Worm (Caenorhabditis elegans): ENCODE results near the gene nspc-1.

nspc-1 gene

DNA sequence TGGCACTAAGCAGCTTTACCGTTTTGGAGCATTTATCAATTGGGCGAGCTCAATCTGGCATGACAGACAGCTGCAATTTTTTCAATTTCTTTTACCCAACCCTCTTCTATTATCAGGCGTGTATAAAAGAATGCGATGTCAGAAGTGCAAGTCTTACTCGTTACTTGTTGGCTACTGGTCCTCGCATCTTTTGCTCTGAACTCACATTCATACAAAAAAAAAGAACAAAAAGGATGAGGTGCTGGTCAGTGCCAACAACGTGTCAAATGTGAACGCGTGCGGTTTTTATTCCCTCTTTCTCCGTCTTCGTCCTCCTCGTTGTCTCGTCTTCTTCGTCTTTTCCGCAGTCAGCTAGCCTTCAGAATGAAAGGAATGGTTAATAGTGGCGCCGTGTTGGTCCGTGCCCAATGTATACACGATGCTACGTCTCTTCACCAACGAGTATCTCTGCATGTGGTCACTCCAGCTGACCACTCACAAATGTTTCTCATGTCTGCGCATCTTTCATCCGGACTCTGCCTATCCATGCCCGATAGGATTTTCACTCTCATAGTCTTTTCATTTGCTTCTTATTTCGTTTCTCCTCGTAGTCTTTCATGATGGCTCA, 31.0 kb upstream of the nspc-1 start:
- TF ChIP-seq ceh-18 (tag; optimal IDR thresholded peaks at IDR 0.05): peak; percentile 2
- TF ChIP-seq ceh-19 (GFP tag; optimal IDR thresholded peaks at IDR 0.05): peak; percentile 39
- peak; percentile 86 for TF ChIP-seq F13H6.1 (tag; optimal IDR thresholded peaks at IDR 0.05)
- TF ChIP-seq nfya-1 (tag; optimal IDR thresholded peaks at IDR 0.05): peak; percentile 86
- peak; percentile 32 for TF ChIP-seq tbx-2 (tag; optimal IDR thresholded peaks at IDR 0.05)
- no peak for TF ChIP-seq sox-2 (GFP tag; IDR thresholded peaks at IDR 0.05)
- no peak for TF ChIP-seq elt-2 (tag; optimal IDR thresholded peaks at IDR 0.05)
- no peak for TF ChIP-seq npax-4 (tag; optimal IDR thresholded peaks at IDR 0.05)
- peak; percentile 71 for TF ChIP-seq ceh-31 (tag; optimal IDR thresholded peaks at IDR 0.05)
- peak; percentile 47 for TF ChIP-seq hlh-6 (tag; optimal IDR thresholded peaks at IDR 0.05)
- TF ChIP-seq pha-2 (tag; optimal IDR thresholded peaks at IDR 0.05): no peak
- no peak for TF ChIP-seq hlh-8 (tag; optimal IDR thresholded peaks at IDR 0.05)
- no peak for TF ChIP-seq pag-3 (tag; optimal IDR thresholded peaks at IDR 0.05; ENCODE audit: borderline replicate concordance)
- peak; percentile 32 for TF ChIP-seq rnt-1 (tag; optimal IDR thresholded peaks at IDR 0.05)
- no peak for TF ChIP-seq ceh-2 (tag; optimal IDR thresholded peaks at IDR 0.05)
- TF ChIP-seq hlh-30 (tag; optimal IDR thresholded peaks at IDR 0.05; ENCODE audit: insufficient read depth): peak; percentile 12
- peak; percentile 45 for TF ChIP-seq ceh-34 (tag; optimal IDR thresholded peaks at IDR 0.05)
- TF ChIP-seq ceh-14 (tag; optimal IDR thresholded peaks at IDR 0.05): no peak
- no peak for TF ChIP-seq nhr-232 (tag; optimal IDR thresholded peaks at IDR 0.05)
- no peak for TF ChIP-seq C38D4.7 (GFP tag; optimal IDR thresholded peaks at IDR 0.05)

DNA sequence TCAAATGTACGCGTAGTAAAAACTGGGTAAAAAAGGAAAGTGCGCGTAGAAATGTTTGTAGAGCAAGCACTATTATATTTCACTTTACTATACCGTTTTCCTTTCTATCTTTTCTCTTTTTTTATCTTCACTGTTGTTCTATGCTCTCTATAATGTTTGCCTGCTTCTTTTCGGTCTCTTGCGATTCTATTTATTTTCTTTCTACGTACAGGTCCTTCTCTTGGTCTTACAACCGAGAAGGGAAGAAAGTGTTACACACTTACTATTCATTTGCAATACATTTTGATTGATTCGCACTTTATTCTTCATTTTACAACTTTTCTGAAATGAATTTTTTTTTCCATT, 29.5 kb upstream of the nspc-1 start:
- TF ChIP-seq dve-1 (tag; optimal IDR thresholded peaks at IDR 0.05): peak; percentile 9
- peak; percentile 37 for TF ChIP-seq pax-1 (tag; optimal IDR thresholded peaks at IDR 0.05)
- TF ChIP-seq Y22D7AL.16 (tag; optimal IDR thresholded peaks at IDR 0.05): no peak

DNA sequence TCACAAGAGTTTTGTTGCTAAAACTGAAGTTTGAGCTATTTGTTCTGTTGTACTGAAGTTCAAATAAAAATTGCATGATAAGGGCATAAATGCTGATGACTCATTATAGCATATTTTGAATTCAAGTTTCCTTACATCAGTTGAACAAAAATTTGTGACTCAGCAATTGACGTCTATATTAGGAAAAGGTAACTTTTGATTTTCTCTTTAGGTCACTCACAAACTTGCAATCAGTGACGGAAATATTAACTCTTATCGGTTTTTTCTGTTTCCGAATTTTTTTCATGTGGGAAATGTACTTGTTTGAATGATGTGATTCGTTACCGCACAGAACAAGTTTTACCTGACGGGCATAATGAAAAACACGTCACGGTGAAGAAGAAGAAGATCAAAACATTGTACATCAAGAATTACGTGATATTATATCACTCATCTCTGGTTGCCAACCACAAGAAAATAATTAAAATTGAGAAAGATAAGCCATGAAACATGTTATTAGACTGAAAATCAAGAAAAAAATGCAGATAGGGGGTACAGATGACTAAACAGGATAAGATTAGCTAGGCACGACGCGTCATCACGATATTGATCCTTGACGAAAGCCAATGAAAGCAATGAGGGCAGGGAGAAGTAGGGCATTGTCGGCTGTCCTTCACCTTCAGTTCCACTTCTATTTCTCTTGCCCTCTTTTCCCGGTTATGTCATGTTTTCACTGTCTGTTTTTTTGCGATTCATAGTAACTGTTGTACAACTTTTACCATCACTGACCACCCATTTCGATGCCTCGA, 29.0 kb upstream of the nspc-1 start:
- TF ChIP-seq pag-3 (tag; optimal IDR thresholded peaks at IDR 0.05; ENCODE audit: borderline replicate concordance): no peak
- no peak for TF ChIP-seq elt-4 (tag; optimal IDR thresholded peaks at IDR 0.05)
- no peak for TF ChIP-seq T23F11.4 (GFP tag; optimal IDR thresholded peaks at IDR 0.05)
- no peak for TF ChIP-seq mec-3 (tag; optimal IDR thresholded peaks at IDR 0.05; ENCODE audit: borderline replicate concordance)
- TF ChIP-seq ceh-2 (tag; optimal IDR thresholded peaks at IDR 0.05): no peak
- no peak for TF ChIP-seq pqm-1 (tag; optimal IDR thresholded peaks at IDR 0.05)
- TF ChIP-seq nhr-11 (tag; optimal IDR thresholded peaks at IDR 0.05): no peak
- no peak for TF ChIP-seq ama-1 (optimal IDR thresholded peaks at IDR 0.05)
- no peak for TF ChIP-seq unc-42 (tag; optimal IDR thresholded peaks at IDR 0.05)
- no peak for TF ChIP-seq F13H6.1 (tag; optimal IDR thresholded peaks at IDR 0.05)
- no peak for TF ChIP-seq ets-4 (tag; optimal IDR thresholded peaks at IDR 0.05)
- TF ChIP-seq ttx-3 (tag; optimal IDR thresholded peaks at IDR 0.05): no peak

DNA sequence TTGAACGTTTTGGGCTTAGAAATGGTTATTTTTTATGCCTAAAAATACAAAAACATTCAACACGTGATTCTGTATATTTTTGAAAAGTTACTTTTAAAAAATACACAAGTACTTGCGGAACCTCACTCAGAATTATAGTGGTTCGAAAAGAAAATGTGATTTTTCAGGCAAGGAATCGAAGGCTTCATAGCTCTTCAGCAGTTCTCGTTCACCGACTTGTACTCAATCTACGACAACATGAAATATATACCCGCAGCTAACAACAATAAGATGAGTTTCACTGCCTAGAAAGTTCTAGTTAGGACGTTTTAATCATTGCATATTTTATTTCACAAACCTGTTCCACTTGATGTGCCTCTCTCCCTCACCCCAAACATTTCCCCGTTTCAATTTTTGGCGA, 27.7 kb upstream of the nspc-1 start:
- TF ChIP-seq hlh-15 (tag; optimal IDR thresholded peaks at IDR 0.05) (no peak), Y22D7AL.16 (tag; optimal IDR thresholded peaks at IDR 0.05) (no peak), ahr-1 (tag; optimal IDR thresholded peaks at IDR 0.05) (no peak), ama-1 (optimal IDR thresholded peaks at IDR 0.05) (no peak), ttx-3 (tag; optimal IDR thresholded peaks at IDR 0.05) (no peak), unc-86 (tag; optimal IDR thresholded peaks at IDR 0.05) (no peak), ztf-16 (tag; optimal IDR thresholded peaks at IDR 0.05) (no peak), pha-2 (tag; optimal IDR thresholded peaks at IDR 0.05) (no peak), pat-9 (tag; optimal IDR thresholded peaks at IDR 0.05) (no peak), T23F11.4 (GFP tag; optimal IDR thresholded peaks at IDR 0.05) (no peak)

Data from whole organism, late embryonic.